Worm (Caenorhabditis elegans) whole organism, early embryonic: ENCODE results near the gene ZK250.2.
"Not testable (repeated sequence)": the region's sequence is repeated elsewhere in the genome, so short reads cannot be mapped to it uniquely, and the experiment has no call there.

ENCODE experiments used
- B0310.2 ChIP-seq: sonication (generic microtip); optimal IDR thresholded peaks from 2 replicates; lab custom pipeline; 2016; ENCODE audit warnings: mild to moderate bottlenecking, missing genetic modification characterization, missing compliant biosample characterization
- F13C5.2 ChIP-seq: sonication (generic microtip); optimal IDR thresholded peaks from 2 replicates; lab custom pipeline; 2017; ENCODE audit warnings: mild to moderate bottlenecking, missing genetic modification characterization, inconsistent platforms, missing compliant biosample characterization
- aly-1 ChIP-seq: sonication (generic microtip); optimal IDR thresholded peaks from 2 replicates; lab custom pipeline; 2016; ENCODE audit warnings: missing genetic modification characterization, missing compliant biosample characterization
- ama-1 ChIP-seq: fragments of 150-350 bp; optimal IDR thresholded peaks from 2 replicates; lab custom pipeline; 2014
- ceh-13 ChIP-seq: fragments of 200-800 bp; sonication (Bioruptor generic); optimal IDR thresholded peaks from 2 replicates; lab custom pipeline; 2018; ENCODE audit warnings: mild to moderate bottlenecking, missing genetic modification characterization, missing compliant biosample characterization
- ceh-36 ChIP-seq: sonication (generic microtip); optimal IDR thresholded peaks from 2 replicates; lab custom pipeline; 2016; ENCODE audit warnings: missing genetic modification characterization, inconsistent platforms, missing compliant biosample characterization
- ets-7 ChIP-seq: sonication (generic microtip); optimal IDR thresholded peaks from 2 replicates; lab custom pipeline; 2016; ENCODE audit warnings: missing genotype, missing genetic modification characterization, missing compliant biosample characterization
- flt-1 ChIP-seq: fragments of 200-800 bp; sonication (Bioruptor generic); IDR thresholded peaks from 2 replicates; pipeline ENCODE4 v1.3.6; 2022; ENCODE audit warnings: missing genetic modification characterization, missing compliant biosample characterization
- hmbx-1 ChIP-seq: sonication (generic microtip); optimal IDR thresholded peaks from 2 replicates; lab custom pipeline; 2016; ENCODE audit warnings: mild to moderate bottlenecking, missing genetic modification characterization, missing compliant biosample characterization
- hmg-4 ChIP-seq: fragments of 200-800 bp; sonication (Bioruptor generic); optimal IDR thresholded peaks from 2 replicates; lab custom pipeline; 2018; ENCODE audit warnings: mild to moderate bottlenecking, missing genetic modification characterization, missing compliant biosample characterization
- hnd-1 ChIP-seq: sonication (generic microtip); optimal IDR thresholded peaks from 2 replicates; lab custom pipeline; 2016; ENCODE audit warnings: missing genetic modification characterization, missing compliant biosample characterization
- pes-1 ChIP-seq: fragments of 200-800 bp; sonication (Bioruptor generic); IDR thresholded peaks from 2 replicates; pipeline ENCODE4 v1.3.6; 2022; ENCODE audit warnings: missing genetic modification reagents, missing genetic modification characterization, missing compliant biosample characterization
- scrt-1 ChIP-seq: fragments of 200-800 bp; sonication (Bioruptor generic); IDR thresholded peaks from 2 replicates; pipeline ENCODE4 v1.3.6; 2022; ENCODE audit warnings: missing genetic modification characterization, missing compliant biosample characterization
- sea-1 ChIP-seq: fragments of 200-800 bp; sonication (Bioruptor generic); conservative IDR thresholded peaks from 2 replicates; pipeline ENCODE4 v1.3.6; 2022; ENCODE audit warnings: missing genetic modification characterization, missing compliant biosample characterization
- tbx-11 ChIP-seq: fragments of 200-800 bp; sonication (Bioruptor generic); IDR thresholded peaks from 2 replicates; pipeline ENCODE4 v1.3.6; 2022; ENCODE audit warnings: missing genetic modification characterization, missing compliant biosample characterization
- tbx-37 ChIP-seq: fragments of 200-800 bp; sonication (Bioruptor generic); conservative IDR thresholded peaks from 2 replicates; pipeline ENCODE4 v1.3.6; 2022; ENCODE audit warnings: missing genetic modification reagents, missing genetic modification characterization, missing compliant biosample characterization
- tra-4 ChIP-seq: sonication (generic microtip); optimal IDR thresholded peaks from 2 replicates; lab custom pipeline; 2017; ENCODE audit warnings: missing genetic modification characterization, missing compliant biosample characterization

The ZK250.2 gene

DNA sequence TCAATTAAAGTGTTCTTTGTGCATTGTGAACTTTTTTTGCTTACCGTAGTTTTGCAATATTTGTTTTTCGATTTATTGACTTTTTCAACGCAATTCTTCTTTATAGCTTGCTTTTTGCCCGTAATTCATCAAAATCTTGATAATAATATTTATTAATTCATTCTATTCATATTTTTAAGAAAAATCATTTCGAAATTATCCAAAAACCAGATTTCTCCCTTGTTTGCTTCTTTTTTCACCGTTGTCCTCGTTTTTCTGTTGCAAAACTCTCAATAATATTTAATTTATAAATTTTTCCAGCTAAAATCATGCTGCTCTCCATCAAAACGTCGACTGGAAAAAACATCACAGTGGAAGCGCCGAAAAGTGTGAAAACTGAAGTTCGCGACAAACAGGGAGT is 24.0 kb upstream of the ZK250.2 start, which contains the start of gene F52C6.3:
TSS of gene F52C6.3 (plus strand) at position 301 of the 400 bp plus-strand sequence.
- TF ChIP-seq ceh-36 (tag; lab: Kevin White, UChicago) (no peak), tra-4 (no peak), tbx-37 (no peak), flt-1 (GFP tag; lab: Robert Waterston, UW) (no peak), pes-1 (GFP tag; lab: Robert Waterston, UW) (no peak), aly-1 (tag; lab: Kevin White, UChicago) (no peak)

DNA sequence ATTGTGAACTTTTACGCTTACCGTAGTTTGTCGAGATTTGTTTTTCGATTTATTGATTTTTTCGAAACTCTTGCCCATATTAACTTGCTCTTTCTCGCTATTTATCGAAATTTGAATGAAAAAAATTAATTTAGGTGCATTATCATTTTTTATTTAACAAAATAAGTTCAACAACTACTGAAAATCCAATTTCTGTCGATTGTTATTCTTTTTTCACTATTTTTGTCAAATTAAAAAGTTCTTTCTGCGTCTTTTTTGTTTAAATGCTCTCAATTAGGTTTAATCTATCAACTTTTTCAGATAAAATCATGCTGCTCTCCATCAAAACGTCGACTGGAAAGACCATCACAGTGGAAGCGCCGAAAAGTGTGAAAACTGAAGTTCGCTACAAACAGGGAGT is 22.3 kb upstream of the ZK250.2 start, which contains the start of gene F52C6.2:
TSS of gene F52C6.2 (plus strand) at position 301 of the 400 bp plus-strand sequence.
- TF ChIP-seq sea-1 (GFP tag; lab: Robert Waterston, UW) (no peak), F13C5.2 (tag; lab: Kevin White, UChicago) (no peak), hmg-4 (GFP tag; lab: Kevin White, UChicago) (no peak), aly-1 (tag; lab: Kevin White, UChicago) (no peak), tbx-37 (no peak), scrt-1 (no peak), ets-7 (tag; lab: Kevin White, UChicago) (no peak), B0310.2 (tag; lab: Kevin White, UChicago) (no peak), ama-1 (lab: Kevin White, UChicago) (no peak), ceh-13 (GFP tag; lab: Kevin White, UChicago) (no peak), hmbx-1 (tag; lab: Kevin White, UChicago) (no peak), flt-1 (GFP tag; lab: Robert Waterston, UW) (no peak), ceh-36 (tag; lab: Kevin White, UChicago) (no peak)

- no peak for TF ChIP-seq pes-1 (GFP tag; lab: Robert Waterston, UW)
- no peak for TF ChIP-seq tra-4
- no peak for TF ChIP-seq B0310.2 (tag; lab: Kevin White, UChicago)
- no peak for TF ChIP-seq flt-1 (GFP tag; lab: Robert Waterston, UW)
- no peak for TF ChIP-seq tbx-37
- TF ChIP-seq scrt-1, result no peak
- TF ChIP-seq sea-1 (GFP tag; lab: Robert Waterston, UW), result no peak
Measured at ce11 chrII:1928578-1928977, 19.9 kb upstream of the ZK250.2 start.

DNA sequence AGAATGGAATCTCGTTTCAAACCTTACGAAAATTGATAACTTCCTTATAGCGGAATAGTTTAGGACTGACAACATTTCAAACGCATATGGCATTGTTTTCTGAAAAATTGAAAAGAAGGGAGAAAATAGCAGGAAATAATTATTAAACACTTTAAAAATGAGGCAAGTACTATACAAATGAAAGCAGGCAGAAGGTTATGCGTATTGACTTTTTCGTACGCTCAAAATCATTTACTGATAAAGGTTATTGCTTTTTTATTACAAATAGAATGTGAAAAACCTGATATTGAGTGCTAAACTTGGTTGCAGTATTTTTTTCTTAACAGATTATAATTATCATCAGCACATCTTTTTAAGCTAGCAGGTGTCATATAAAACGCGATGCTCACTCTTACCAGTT is 8.8 kb upstream of the ZK250.2 start, which contains the start of gene ZK250.13:
TSS of gene ZK250.13 (minus strand) at position 101 of the 400 bp plus-strand sequence.
- TF ChIP-seq B0310.2 (tag; lab: Kevin White, UChicago) (no peak), hmg-4 (GFP tag; lab: Kevin White, UChicago) (no peak), ama-1 (lab: Kevin White, UChicago) (no peak), pes-1 (GFP tag; lab: Robert Waterston, UW) (no peak), tbx-11 (no peak), hnd-1 (tag; lab: Kevin White, UChicago) (no peak), flt-1 (GFP tag; lab: Robert Waterston, UW) (no peak), tbx-37 (no peak), scrt-1 (no peak), aly-1 (tag; lab: Kevin White, UChicago) (no peak), hmbx-1 (tag; lab: Kevin White, UChicago) (no peak), ceh-36 (tag; lab: Kevin White, UChicago) (no peak)

- no peak for TF ChIP-seq ceh-36 (tag; lab: Kevin White, UChicago)
- TF ChIP-seq B0310.2 (tag; lab: Kevin White, UChicago), result no peak
- no peak for TF ChIP-seq ama-1 (lab: Kevin White, UChicago)
- TF ChIP-seq sea-1 (GFP tag; lab: Robert Waterston, UW), result no peak
- no peak for TF ChIP-seq aly-1 (tag; lab: Kevin White, UChicago)
- TF ChIP-seq F13C5.2 (tag; lab: Kevin White, UChicago), result no peak
- TF ChIP-seq flt-1 (GFP tag; lab: Robert Waterston, UW), result no peak
- no peak for TF ChIP-seq pes-1 (GFP tag; lab: Robert Waterston, UW)
- TF ChIP-seq tbx-37, result no peak
Measured at ce11 chrII:1945093-1945492, 3.4 kb upstream of the ZK250.2 start, which contains the start of gene ZK250.14. ZK250.14 (minus strand) TSS chrII:1945193.

- TF ChIP-seq sea-1 (GFP tag; lab: Robert Waterston, UW) (no peak), ets-7 (tag; lab: Kevin White, UChicago) (no peak), hmg-4 (GFP tag; lab: Kevin White, UChicago) (no peak), ama-1 (lab: Kevin White, UChicago) (no peak), hnd-1 (tag; lab: Kevin White, UChicago) (no peak), B0310.2 (tag; lab: Kevin White, UChicago) (no peak), tbx-37 (no peak)
Measured at ce11 chrII:1946427-1946826, 2.1 kb upstream of the ZK250.2 start, which contains the start of gene math-48. math-48 (minus strand) TSS chrII:1946527.

DNA sequence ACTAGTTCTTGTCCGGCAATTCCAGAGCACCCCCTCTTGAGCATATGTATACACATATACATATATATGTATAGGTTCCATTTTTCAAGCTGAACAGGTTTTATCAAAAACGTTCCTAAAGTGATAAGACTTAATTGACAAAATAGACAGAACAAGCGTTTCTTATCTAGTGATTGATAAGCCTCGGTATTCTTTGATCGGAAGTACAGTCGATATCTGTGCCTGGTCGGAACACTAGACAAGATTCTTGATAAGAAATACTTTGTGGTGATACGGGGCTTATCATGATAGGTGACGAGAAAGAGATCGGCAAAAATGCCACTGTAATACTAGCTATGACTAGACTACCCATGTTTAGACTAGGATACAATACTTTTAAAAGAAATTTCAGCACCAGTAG is 626 bp downstream of the ZK250.2 start:
- no peak for TF ChIP-seq sea-1 (GFP tag; lab: Robert Waterston, UW)
- TF ChIP-seq F13C5.2 (tag; lab: Kevin White, UChicago), result no peak
- TF ChIP-seq pes-1 (GFP tag; lab: Robert Waterston, UW), result no peak
- no peak for TF ChIP-seq hmbx-1 (tag; lab: Kevin White, UChicago)
- TF ChIP-seq hnd-1 (tag; lab: Kevin White, UChicago), result no peak
- TF ChIP-seq flt-1 (GFP tag; lab: Robert Waterston, UW), result no peak

DNA sequence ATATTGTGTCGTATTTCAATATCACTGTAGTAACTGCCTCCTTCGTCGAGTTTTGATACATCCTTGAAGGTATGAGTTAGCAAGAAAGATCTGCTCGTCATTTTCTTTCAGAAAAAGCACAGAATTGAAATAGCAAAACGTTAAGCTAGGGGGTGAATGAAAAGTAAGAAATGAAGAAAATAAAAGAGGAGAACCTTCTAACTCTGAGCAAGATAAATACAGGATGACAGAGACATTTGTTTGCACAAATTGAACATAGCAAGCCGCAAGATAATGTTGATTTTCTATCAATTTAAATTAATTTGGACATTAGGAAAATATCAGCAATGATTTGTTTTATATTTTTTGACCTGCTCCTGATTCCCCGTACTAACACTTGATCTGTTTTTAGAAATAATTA is 7.1 kb downstream of the ZK250.2 start, which contains the start of gene math-49:
TSS of gene math-49 (minus strand) at position 101 of the 400 bp plus-strand sequence.
- TF ChIP-seq hmbx-1 (tag; lab: Kevin White, UChicago); sea-1 (GFP tag; lab: Robert Waterston, UW); hnd-1 (tag; lab: Kevin White, UChicago): not testable (repeated sequence)
